Worm (Caenorhabditis elegans) whole organism, midembryonic: ENCODE data around the gene K08F4.3.
A peak's percentile ranks its signal among the peaks of the same experiment; 100 is the strongest.

Experiments used
- T22C8.4 ChIP-seq: fragments of 200-800 bp; sonication (Bioruptor generic); IDR thresholded peaks from 2 replicates; pipeline ENCODE4 v1.3.6; 2022; ENCODE audit warnings: missing genetic modification characterization, missing compliant biosample characterization
- cog-1 ChIP-seq: sonication (generic microtip); optimal IDR thresholded peaks from 2 replicates; lab custom pipeline; 2016; ENCODE audit warnings: missing genetic modification characterization, missing compliant biosample characterization
- flt-1 ChIP-seq: fragments of 200-800 bp; sonication (Bioruptor generic); IDR thresholded peaks from 2 replicates; pipeline ENCODE4 v1.3.6; 2022; ENCODE audit warnings: missing genetic modification characterization, missing compliant biosample characterization
- klf-2 ChIP-seq: fragments of 200-800 bp; sonication (Bioruptor generic); conservative IDR thresholded peaks from 2 replicates; pipeline ENCODE4 v1.3.6; 2022; ENCODE audit warnings: missing genetic modification reagents, missing genetic modification characterization, missing compliant biosample characterization
- med-1 ChIP-seq: sonication (generic microtip); optimal IDR thresholded peaks from 2 replicates; lab custom pipeline; 2017; ENCODE audit warnings: missing genetic modification characterization, mild to moderate bottlenecking, missing compliant biosample characterization, antibody characterized with exemption, missing genetic modification reagents; ENCODE audit not compliant: insufficient read depth
- ref-1 ChIP-seq: fragments of 200-800 bp; sonication (Bioruptor generic); conservative IDR thresholded peaks from 2 replicates; pipeline ENCODE4 v1.3.6; 2022; ENCODE audit warnings: missing genetic modification reagents, missing genetic modification characterization, missing compliant biosample characterization
- tab-1 ChIP-seq: fragments of 200-800 bp; sonication (Bioruptor generic); IDR thresholded peaks from 2 replicates; pipeline ENCODE4 v1.3.6; 2022; ENCODE audit warnings: missing genetic modification characterization, missing compliant biosample characterization
- ztf-23 ChIP-seq: fragments of 200-800 bp; sonication (Bioruptor generic); IDR thresholded peaks from 2 replicates; pipeline ENCODE4 v1.3.6; 2022; ENCODE audit warnings: missing genetic modification reagents, missing genetic modification characterization, missing compliant biosample characterization
- ztf-29 ChIP-seq: fragments of 200-800 bp; sonication (Bioruptor generic); IDR thresholded peaks from 2 replicates; pipeline ENCODE4 v1.3.6; 2022; ENCODE audit warnings: missing genetic modification reagents, missing genetic modification characterization, missing compliant biosample characterization

K08F4.3 gene

ce11 chrIV:10151439-10151997 lies 22.5 kb downstream of the K08F4.3 start, which contains the start of gene copg-1:
copg-1 (plus strand) TSS chrIV:10151947.
- TF ChIP-seq T22C8.4 (GFP tag; lab: Robert Waterston, UW) (no peak), klf-2 (no peak), cog-1 (tag; lab: Kevin White, UChicago) (no peak), tab-1 (no peak)

- no peak for TF ChIP-seq T22C8.4 (GFP tag; lab: Robert Waterston, UW)
- no peak for TF ChIP-seq flt-1
- no peak for TF ChIP-seq ref-1
- no peak for TF ChIP-seq ztf-29 (GFP tag; lab: Robert Waterston, UW)
- no peak for TF ChIP-seq klf-2
- no peak for TF ChIP-seq tab-1
- TF ChIP-seq med-1 (GFP tag; lab: Kevin White, UChicago): no peak
- TF ChIP-seq cog-1 (tag; lab: Kevin White, UChicago): no peak
- no peak for TF ChIP-seq ztf-23
Measured at ce11 chrIV:10153479-10153878, 24.4 kb downstream of the K08F4.3 start.

- TF ChIP-seq tab-1: no peak
- TF ChIP-seq ztf-23: no peak
- no peak for TF ChIP-seq T22C8.4 (GFP tag; lab: Robert Waterston, UW)
- TF ChIP-seq ref-1: no peak
- no peak for TF ChIP-seq cog-1 (tag; lab: Kevin White, UChicago)
- TF ChIP-seq flt-1: no peak
- no peak for TF ChIP-seq klf-2
- no peak for TF ChIP-seq ztf-29 (GFP tag; lab: Robert Waterston, UW)
- no peak for TF ChIP-seq med-1 (GFP tag; lab: Kevin White, UChicago)
Measured at ce11 chrIV:10155475-10155874, 26.4 kb downstream of the K08F4.3 start, which contains the start of gene ttr-54. ttr-54 (plus strand) TSS chrIV:10155775.

ce11 chrIV:10157034-10157433 lies 28.0 kb downstream of the K08F4.3 start:
- no peak for TF ChIP-seq cog-1 (tag; lab: Kevin White, UChicago)
- no peak for TF ChIP-seq klf-2
- TF ChIP-seq flt-1: no peak
- no peak for TF ChIP-seq med-1 (GFP tag; lab: Kevin White, UChicago)
- TF ChIP-seq T22C8.4 (GFP tag; lab: Robert Waterston, UW): no peak
- TF ChIP-seq ztf-23: no peak
- TF ChIP-seq tab-1: no peak
- no peak for TF ChIP-seq ref-1
- no peak for TF ChIP-seq ztf-29 (GFP tag; lab: Robert Waterston, UW)

ce11 chrIV:10157489-10158088 lies 28.5 kb downstream of the K08F4.3 start, which contains the start of gene ttr-53:
ttr-53 (plus strand) TSS chrIV:10158038.
- no peak for TF ChIP-seq klf-2
- TF ChIP-seq ztf-23: no peak
- no peak for TF ChIP-seq T22C8.4 (GFP tag; lab: Robert Waterston, UW)
- TF ChIP-seq med-1 (GFP tag; lab: Kevin White, UChicago): no peak
- no peak for TF ChIP-seq ztf-29 (GFP tag; lab: Robert Waterston, UW)
- no peak for TF ChIP-seq ref-1
- TF ChIP-seq tab-1: no peak
- TF ChIP-seq cog-1 (tag; lab: Kevin White, UChicago): no peak
- no peak for TF ChIP-seq flt-1

ce11 chrIV:10161706-10162105 lies 32.6 kb downstream of the K08F4.3 start, which contains the start of gene pps-1:
pps-1 (plus strand) TSS chrIV:10162006.
- TF ChIP-seq ref-1: no peak
- no peak for TF ChIP-seq klf-2
- TF ChIP-seq T22C8.4 (GFP tag; lab: Robert Waterston, UW): no peak

ce11 chrIV:10164086-10164485 lies 35.0 kb downstream of the K08F4.3 start:
- TF ChIP-seq flt-1 (0 out of 2 replicates have a peak, but pooled peaks have one; percentile 12), ztf-29 (GFP tag; lab: Robert Waterston, UW) (no peak)

ce11 chrIV:10170808-10171207 lies 41.8 kb downstream of the K08F4.3 start:
- no peak for TF ChIP-seq cog-1 (tag; lab: Kevin White, UChicago)
- TF ChIP-seq flt-1: no peak
- no peak for TF ChIP-seq T22C8.4 (GFP tag; lab: Robert Waterston, UW)
- no peak for TF ChIP-seq ztf-23

ce11 chrIV:10174328-10174727 lies 45.3 kb downstream of the K08F4.3 start, which contains the start of gene pxf-1:
pxf-1 (minus strand) TSS chrIV:10174341.
- TF ChIP-seq flt-1: no peak
- no peak for TF ChIP-seq med-1 (GFP tag; lab: Kevin White, UChicago)

- TF ChIP-seq ztf-23 (peak; percentile 55; the same call in 1 of the 2 replicates), klf-2 (no peak), cog-1 (tag; lab: Kevin White, UChicago) (peak; percentile 2), tab-1 (0 out of 2 replicates have a peak, but pooled peaks have one; percentile 45), T22C8.4 (GFP tag; lab: Robert Waterston, UW) (peak; percentile 73), flt-1 (no peak), ref-1 (no peak), med-1 (GFP tag; lab: Kevin White, UChicago) (no peak), ztf-29 (GFP tag; lab: Robert Waterston, UW) (no peak)
Measured at ce11 chrIV:10174932-10175732, 46.1 kb downstream of the K08F4.3 start.
